Fruit fly (Drosophila melanogaster): ENCODE results near the gene CG14692.

The CG14692 gene

dm6 chr3R:10849515-10849973, 45.8 kb upstream of the CG14692 start, which contains the start of gene CG42394 (continued):
- TF ChIP-seq CG4404 (GFP tag; IDR thresholded peaks at IDR 0.05) (peak; percentile 90), lmd (GFP tag; IDR thresholded peaks at IDR 0.05) (peak; percentile 93), NFAT (GFP tag; IDR thresholded peaks at IDR 0.05) (peak; percentile 89), Mad (GFP tag; optimal IDR thresholded peaks at IDR 0.05) (peak; percentile 75), CG30431 (GFP tag; optimal IDR thresholded peaks at IDR 0.05) (peak; percentile 90), bab2 (GFP tag; optimal IDR thresholded peaks at IDR 0.05) (peak; percentile 48), crol (GFP tag; IDR thresholded peaks at IDR 0.05) (peak; percentile 40; the same call in 1 of the 2 replicates), CG9817 (tag; optimal IDR thresholded peaks at IDR 0.05) (peak; percentile 83), row (GFP tag; IDR thresholded peaks at IDR 0.05) (peak; percentile 94), ara (GFP tag; IDR thresholded peaks at IDR 0.05) (peak; percentile 95), zfh1 (GFP tag; IDR thresholded peaks at IDR 0.05) (peak; percentile 94), CG11085 (GFP tag; IDR thresholded peaks at IDR 0.05) (peak; percentile 74), Dip2 (GFP tag; IDR thresholded peaks at IDR 0.05) (no peak), ttk (GFP tag; IDR thresholded peaks at IDR 0.05) (peak; percentile 88), vfl (GFP tag; optimal IDR thresholded peaks at IDR 0.05) (peak; percentile 71), Opbp (GFP tag; IDR thresholded peaks at IDR 0.05; ENCODE audit: partially characterized antibody) (no peak), CG12236 (GFP tag; optimal IDR thresholded peaks at IDR 0.05) (peak; percentile 49), da (GFP tag; optimal IDR thresholded peaks at IDR 0.05) (no peak), Oli (tag; optimal IDR thresholded peaks at IDR 0.05) (peak; percentile 95), Lhr (GFP tag; optimal IDR thresholded peaks at IDR 0.05) (peak; percentile 75), pzg (GFP tag; optimal IDR thresholded peaks at IDR 0.05) (no peak), tll (GFP tag; optimal IDR thresholded peaks at IDR 0.05) (no peak), CG6689 (GFP tag; IDR thresholded peaks at IDR 0.05) (peak; percentile 93), CG3163 (GFP tag; optimal IDR thresholded peaks at IDR 0.05) (peak; percentile 50), CG7372 (GFP tag; IDR thresholded peaks at IDR 0.05) (peak; percentile 92), pho (GFP tag; optimal IDR thresholded peaks at IDR 0.05) (peak; percentile 68), CG11093 (GFP tag; IDR thresholded peaks at IDR 0.05) (peak; percentile 87), CG4820 (GFP tag; optimal IDR thresholded peaks at IDR 0.05) (peak; percentile 93), Chrac-16 (GFP tag; optimal IDR thresholded peaks at IDR 0.05) (peak; percentile 88), lab (GFP tag; optimal IDR thresholded peaks at IDR 0.05) (peak; percentile 98), her (GFP tag; optimal IDR thresholded peaks at IDR 0.05) (no peak), CG7839 (tag; optimal IDR thresholded peaks at IDR 0.05) (peak; percentile 98), schlank (tag; optimal IDR thresholded peaks at IDR 0.05) (peak; percentile 70), zfh2 (GFP tag; optimal IDR thresholded peaks at IDR 0.05) (peak; percentile 17), CG10654 (GFP tag; optimal IDR thresholded peaks at IDR 0.05) (peak; percentile 89), CG7786 (GFP tag; optimal IDR thresholded peaks at IDR 0.05) (peak; percentile 29), knrl (GFP tag; IDR thresholded peaks at IDR 0.05; ENCODE audit: partially characterized antibody) (peak; percentile 13; the same call in 1 of the 3 replicates), emc (GFP tag; optimal IDR thresholded peaks at IDR 0.05) (peak; percentile 18), al (GFP tag; IDR thresholded peaks at IDR 0.05) (peak; percentile 91), slp2 (GFP tag; optimal IDR thresholded peaks at IDR 0.05) (peak; percentile 44), z (GFP tag; IDR thresholded peaks at IDR 0.05) (no peak), CG8924 (tag; optimal IDR thresholded peaks at IDR 0.05) (peak; percentile 97), CG12659 (GFP tag; optimal IDR thresholded peaks at IDR 0.05) (peak; percentile 96), Fer1 (GFP tag; optimal IDR thresholded peaks at IDR 0.05) (peak; percentile 98), CG9215 (GFP tag; IDR thresholded peaks at IDR 0.05) (peak; percentile 83), aop (GFP tag; IDR thresholded peaks at IDR 0.05) (peak; percentile 72), fu2 (GFP tag; optimal IDR thresholded peaks at IDR 0.05) (peak; percentile 53), CG43689 (GFP tag; IDR thresholded peaks at IDR 0.05) (peak; percentile 39; the same call in 1 of the 2 replicates), Camta (GFP tag; optimal IDR thresholded peaks at IDR 0.05) (peak; percentile 80), Usf (GFP tag; optimal IDR thresholded peaks at IDR 0.05) (peak; percentile 89), MESR4 (GFP tag; optimal IDR thresholded peaks at IDR 0.05) (peak; percentile 25), sug (tag; optimal IDR thresholded peaks at IDR 0.05) (no peak)
